Fruit fly (Drosophila melanogaster): ENCODE results near the gene CG7342.

dm6 chr3R:19587652-19588051 is 15.5 kb upstream of the CG7342 start:
- TF ChIP-seq Abd-B (GFP tag; optimal IDR thresholded peaks at IDR 0.05) (no peak), Jra (GFP tag; optimal IDR thresholded peaks at IDR 0.05) (no peak)

All from whole organism, wandering third instar larva.